Fruit fly (Drosophila melanogaster): ENCODE results near the gene AP-1gamma.

AP-1gamma gene

dm6 chrX:9119671-9120364 is 11.3 kb downstream of the AP-1gamma start (continued):
- TF ChIP-seq CG12219 (GFP tag; optimal IDR thresholded peaks at IDR 0.05) (peak; percentile 16), HHEX (GFP tag; optimal IDR thresholded peaks at IDR 0.05) (peak; percentile 6), CG2120 (GFP tag; optimal IDR thresholded peaks at IDR 0.05) (peak; percentile 30), Myb (GFP tag; optimal IDR thresholded peaks at IDR 0.05) (peak; percentile 6), CG18262 (tag; optimal IDR thresholded peaks at IDR 0.05) (peak; percentile 58), D (optimal IDR thresholded peaks at IDR 0.05) (no peak), D (GFP tag; optimal IDR thresholded peaks at IDR 0.05) (peak; percentile 46), az2 (GFP tag; optimal IDR thresholded peaks at IDR 0.05) (no peak), sima (GFP tag; optimal IDR thresholded peaks at IDR 0.05) (no peak), caup (GFP tag; optimal IDR thresholded peaks at IDR 0.05; ENCODE audit: severe bottlenecking) (peak; percentile 16), CG2678 (tag; optimal IDR thresholded peaks at IDR 0.05) (peak; percentile 62), BtbVII (GFP tag; optimal IDR thresholded peaks at IDR 0.05) (peak; percentile 36), CG11695 (GFP tag; IDR thresholded peaks at IDR 0.05) (no peak), CG8924 (tag; optimal IDR thresholded peaks at IDR 0.05) (peak; percentile 12), Ssrp (tag; optimal IDR thresholded peaks at IDR 0.05) (peak; percentile 29), CG11504 (tag; optimal IDR thresholded peaks at IDR 0.05) (peak; percentile 67), slp2 (GFP tag; optimal IDR thresholded peaks at IDR 0.05) (peak; percentile 30), Oli (tag; optimal IDR thresholded peaks at IDR 0.05) (peak; percentile 31), Meics (GFP tag; optimal IDR thresholded peaks at IDR 0.05) (peak; percentile 12), pb (GFP tag; optimal IDR thresholded peaks at IDR 0.05) (peak; percentile 12), zf30C (GFP tag; optimal IDR thresholded peaks at IDR 0.05) (peak; percentile 11), CG4424 (GFP tag; optimal IDR thresholded peaks at IDR 0.05) (peak; percentile 44), CG4328 (GFP tag; optimal IDR thresholded peaks at IDR 0.05) (peak; percentile 7), CG9727 (GFP tag; optimal IDR thresholded peaks at IDR 0.05) (peak; percentile 16), sens (GFP tag) (peak; percentile 73), CG8388 (GFP tag; optimal IDR thresholded peaks at IDR 0.05) (peak; percentile 20), CG42726 (GFP tag; IDR thresholded peaks at IDR 0.05; ENCODE audit: partially characterized antibody) (no peak), phol (tag; optimal IDR thresholded peaks at IDR 0.05) (peak; percentile 46), wor (GFP tag; IDR thresholded peaks at IDR 0.05) (no peak), sr (GFP tag; IDR thresholded peaks at IDR 0.05) (peak; percentile 58; the same call in 2 of the 3 replicates), CG12659 (GFP tag; optimal IDR thresholded peaks at IDR 0.05) (peak; percentile 15), nerfin-1 (tag; optimal IDR thresholded peaks at IDR 0.05) (peak; percentile 15), gem (tag; optimal IDR thresholded peaks at IDR 0.05) (peak; percentile 57), chn (GFP tag; optimal IDR thresholded peaks at IDR 0.05) (no peak), sisA (GFP tag; IDR thresholded peaks at IDR 0.05) (peak; percentile 32; the same call in 1 of the 2 replicates), prd (optimal IDR thresholded peaks at IDR 0.05) (no peak), prd (GFP tag; IDR thresholded peaks at IDR 0.05) (peak; percentile 41; the same call in 1 of the 3 replicates), row (GFP tag; IDR thresholded peaks at IDR 0.05) (peak; percentile 39), tin (GFP tag; optimal IDR thresholded peaks at IDR 0.05) (peak; percentile 43), dmrt99B (tag; optimal IDR thresholded peaks at IDR 0.05) (peak; percentile 60), wek (GFP tag; optimal IDR thresholded peaks at IDR 0.05) (no peak), pum (GFP tag; optimal IDR thresholded peaks at IDR 0.05) (peak; percentile 10), CG1233 (GFP tag; optimal IDR thresholded peaks at IDR 0.05) (peak; percentile 12), gcm2 (GFP tag; optimal IDR thresholded peaks at IDR 0.05) (no peak), Ptx1 (GFP tag; IDR thresholded peaks at IDR 0.05) (0 out of 2 replicates have a peak, but pooled peaks have one; percentile 6), BEAF-32 (GFP tag; optimal IDR thresholded peaks at IDR 0.05) (no peak), CG4707 (GFP tag; optimal IDR thresholded peaks at IDR 0.05) (no peak), ttk (GFP tag; IDR thresholded peaks at IDR 0.05) (no peak), NC2β (GFP tag; optimal IDR thresholded peaks at IDR 0.05) (peak; percentile 5), Hand (GFP tag; optimal IDR thresholded peaks at IDR 0.05) (peak; percentile 11)
